Worm (Caenorhabditis elegans) whole organism, young adult: Measurements from ENCODE around the gene sde-2.
A peak's percentile ranks its signal among the peaks of the same experiment; 100 is the strongest.

ENCODE experiments used
- B0261.1 ChIP-seq: sonication (generic microtip); optimal IDR thresholded peaks from 2 replicates; lab custom pipeline; 2016; ENCODE audit warnings: mild to moderate bottlenecking, missing genetic modification characterization, moderate library complexity, missing compliant biosample characterization
- B0336.3 ChIP-seq: fragments of 200-800 bp; sonication (Bioruptor generic); IDR thresholded peaks from 2 replicates; pipeline ENCODE4 v1.3.6; 2022; ENCODE audit warnings: missing genetic modification characterization, missing compliant biosample characterization
- C06A6.2 ChIP-seq: fragments of 200-800 bp; sonication (Bioruptor generic); conservative IDR thresholded peaks from 2 replicates; pipeline ENCODE4 v1.3.6; 2022; ENCODE audit warnings: missing genetic modification characterization, missing compliant biosample characterization
- C17E4.6 ChIP-seq: fragments of 200-800 bp; sonication (Bioruptor generic); IDR thresholded peaks from 2 replicates; pipeline ENCODE4 v1.3.6; 2022; ENCODE audit warnings: missing genetic modification reagents, missing genetic modification characterization, missing compliant biosample characterization
- D2030.7 ChIP-seq: fragments of 200-800 bp; sonication (Bioruptor generic); IDR thresholded peaks from 2 replicates; pipeline ENCODE4 v1.3.6; 2022; ENCODE audit warnings: missing genetic modification reagents, missing genetic modification characterization, missing compliant biosample characterization
- F23B12.7 ChIP-seq: sonication (generic microtip); optimal IDR thresholded peaks from 2 replicates; lab custom pipeline; 2017; ENCODE audit warnings: missing genetic modification characterization, mild to moderate bottlenecking, missing compliant biosample characterization, antibody characterized with exemption, moderate library complexity; ENCODE audit not compliant: insufficient read depth
- F33H1.4 ChIP-seq: fragments of 200-800 bp; sonication (Bioruptor generic); IDR thresholded peaks from 2 replicates; pipeline ENCODE4 v1.3.6; 2022; ENCODE audit warnings: missing genetic modification reagents, missing genetic modification characterization, missing compliant biosample characterization
- F39B2.1 ChIP-seq: fragments of 200-800 bp; sonication (Bioruptor generic); IDR thresholded peaks from 2 replicates; pipeline ENCODE4 v1.3.6; 2022; ENCODE audit warnings: missing genetic modification reagents, missing genetic modification characterization, missing compliant biosample characterization
- F49E8.2 ChIP-seq: sonication (generic microtip); optimal IDR thresholded peaks from 3 replicates; lab custom pipeline; 2017; ENCODE audit warnings: missing genetic modification characterization, mild to moderate bottlenecking, missing compliant biosample characterization, antibody characterized with exemption, moderate library complexity; ENCODE audit not compliant: insufficient read depth
- K11D2.4 ChIP-seq: fragments of 200-800 bp; sonication (Bioruptor generic); IDR thresholded peaks from 2 replicates; pipeline ENCODE4 v1.3.6; 2022; ENCODE audit warnings: missing genetic modification reagents, missing genetic modification characterization, missing compliant biosample characterization
- Y53F4B.3 ChIP-seq: fragments of 200-800 bp; sonication (Bioruptor generic); IDR thresholded peaks from 2 replicates; pipeline ENCODE4 v1.3.6; 2022; ENCODE audit warnings: missing genetic modification reagents, missing genetic modification characterization, missing compliant biosample characterization
- Y53G8AR.9 ChIP-seq: fragments of 200-800 bp; sonication (Bioruptor generic); conservative IDR thresholded peaks from 2 replicates; pipeline ENCODE4 v1.3.6; 2022; ENCODE audit warnings: missing genetic modification reagents, missing genetic modification characterization, missing compliant biosample characterization
- Y56A3A.18 ChIP-seq: fragments of 200-800 bp; sonication (Bioruptor generic); IDR thresholded peaks from 2 replicates; pipeline ENCODE4 v1.3.6; 2022; ENCODE audit warnings: missing genetic modification reagents, missing genetic modification characterization, missing compliant biosample characterization
- aptf-2 ChIP-seq: fragments of 200-800 bp; sonication (Bioruptor generic); conservative IDR thresholded peaks from 2 replicates; pipeline ENCODE4 v1.3.6; 2022; ENCODE audit warnings: missing genetic modification reagents, missing genetic modification characterization, missing compliant biosample characterization
- attf-3 ChIP-seq: fragments of 200-800 bp; sonication (Bioruptor generic); conservative IDR thresholded peaks from 2 replicates; pipeline ENCODE4 v1.3.6; 2022; ENCODE audit warnings: missing genetic modification reagents, missing genetic modification characterization, missing compliant biosample characterization
- attf-6 ChIP-seq: fragments of 200-800 bp; sonication (Bioruptor generic); IDR thresholded peaks from 2 replicates; pipeline ENCODE4 v1.3.6; 2022; ENCODE audit warnings: missing genetic modification reagents, missing genetic modification characterization, missing compliant biosample characterization
- bed-1 ChIP-seq: fragments of 200-800 bp; sonication (Bioruptor generic); IDR thresholded peaks from 2 replicates; pipeline ENCODE4 v1.3.6; 2022; ENCODE audit warnings: missing genetic modification reagents, missing genetic modification characterization, missing compliant biosample characterization
- cebp-1 ChIP-seq, 2 experiments: fragments of 200-800 bp in 1 of 2; sonication (Bioruptor generic) in 1 of 2; sonication (generic microtip) in 1 of 2; IDR thresholded peaks in 1 of 2; optimal IDR thresholded peaks in 1 of 2; 2 replicates each; pipeline versions ENCODE4 v1.3.6 to Lab custom; 2017 to 2022; ENCODE audit warnings: missing compliant biosample characterization in 2 of 2, missing genetic modification characterization in 2 of 2, mild to moderate bottlenecking in 1 of 2, missing genetic modification reagents in 1 of 2, moderate library complexity in 1 of 2
- cebp-2 ChIP-seq: fragments of 200-800 bp; sonication (Bioruptor generic); IDR thresholded peaks from 2 replicates; pipeline ENCODE4 v1.3.6; 2022; ENCODE audit warnings: missing genetic modification characterization, missing compliant biosample characterization
- ceh-91 ChIP-seq: fragments of 200-800 bp; sonication (Bioruptor generic); IDR thresholded peaks from 2 replicates; pipeline ENCODE4 v1.3.6; 2022; ENCODE audit warnings: missing genetic modification reagents, missing genetic modification characterization, missing compliant biosample characterization
- chd-7 ChIP-seq: sonication (generic microtip); optimal IDR thresholded peaks from 2 replicates; lab custom pipeline; 2016; ENCODE audit warnings: mild to moderate bottlenecking, missing genetic modification characterization, moderate library complexity, missing compliant biosample characterization
- dox-1 ChIP-seq: fragments of 200-800 bp; sonication (Bioruptor generic); IDR thresholded peaks from 2 replicates; pipeline ENCODE4 v1.3.6; 2022; ENCODE audit warnings: missing genetic modification reagents, missing genetic modification characterization, missing compliant biosample characterization
- dpl-1 ChIP-seq: fragments of 150-350 bp; optimal IDR thresholded peaks from 2 replicates; lab custom pipeline; 2014; ENCODE audit warnings: missing biosample characterization, missing genetic modification reagents, missing genetic modification characterization
- egl-18 ChIP-seq: fragments of 200-800 bp; sonication (Bioruptor generic); IDR thresholded peaks from 2 replicates; pipeline ENCODE4 v1.3.6; 2022; ENCODE audit warnings: missing genetic modification reagents, missing genetic modification characterization, missing compliant biosample characterization
- egrh-3 ChIP-seq: fragments of 200-800 bp; sonication (Bioruptor generic); IDR thresholded peaks from 2 replicates; pipeline ENCODE4 v1.3.6; 2022; ENCODE audit warnings: missing genetic modification reagents, missing genetic modification characterization, missing compliant biosample characterization
- ekl-4 ChIP-seq: fragments of 200-800 bp; sonication (Bioruptor generic); IDR thresholded peaks from 2 replicates; pipeline ENCODE4 v1.3.6; 2022; ENCODE audit warnings: missing genetic modification reagents, missing genetic modification characterization, missing compliant biosample characterization
- him-1 ChIP-seq: sonication (generic microtip); optimal IDR thresholded peaks from 2 replicates; lab custom pipeline; 2016; ENCODE audit warnings: missing genotype, missing genetic modification reagents, missing genetic modification characterization, missing compliant biosample characterization
- hlh-26 ChIP-seq: fragments of 200-800 bp; sonication (Bioruptor generic); conservative IDR thresholded peaks from 2 replicates; pipeline ENCODE4 v1.3.6; 2022; ENCODE audit warnings: missing genetic modification reagents, missing genetic modification characterization, missing compliant biosample characterization
- hmg-1.2 ChIP-seq: fragments of 200-800 bp; sonication (Bioruptor generic); IDR thresholded peaks from 2 replicates; pipeline ENCODE4 v1.3.6; 2022; ENCODE audit warnings: missing genetic modification reagents, missing genetic modification characterization, missing compliant biosample characterization
- hrde-1 ChIP-seq: sonication (generic microtip); optimal IDR thresholded peaks from 2 replicates; lab custom pipeline; 2016; ENCODE audit warnings: missing genetic modification characterization, mild to moderate bottlenecking, missing compliant biosample characterization, moderate library complexity, missing genotype, missing genetic modification reagents, borderline replicate concordance
- let-607 ChIP-seq, 2 experiments: fragments of 200-800 bp in 1 of 2; sonication (Bioruptor generic) in 1 of 2; sonication (generic microtip) in 1 of 2; optimal IDR thresholded peaks; 2 replicates each; lab custom pipeline; 2016 to 2018; ENCODE audit warnings: mild to moderate bottlenecking in 2 of 2, missing compliant biosample characterization in 2 of 2, missing genetic modification characterization in 2 of 2, moderate library complexity in 2 of 2, missing genotype in 1 of 2
- lin-40 ChIP-seq: sonication (generic microtip); optimal IDR thresholded peaks from 2 replicates; lab custom pipeline; 2016; ENCODE audit warnings: missing genetic modification characterization, mild to moderate bottlenecking, missing compliant biosample characterization, missing genotype, missing genetic modification reagents
- lin-54 ChIP-seq: fragments of 200-800 bp; sonication (Bioruptor generic); optimal IDR thresholded peaks from 2 replicates; lab custom pipeline; 2018; ENCODE audit warnings: mild to moderate bottlenecking, missing genetic modification characterization, missing compliant biosample characterization
- lir-1 ChIP-seq: fragments of 200-800 bp; sonication (Bioruptor generic); conservative IDR thresholded peaks from 2 replicates; pipeline ENCODE4 v1.3.6; 2022; ENCODE audit warnings: missing genetic modification reagents, missing genetic modification characterization, missing compliant biosample characterization
- madf-10 ChIP-seq: sonication (generic microtip); optimal IDR thresholded peaks from 2 replicates; lab custom pipeline; 2016; ENCODE audit warnings: mild to moderate bottlenecking, missing genetic modification characterization, missing compliant biosample characterization
- madf-3 ChIP-seq: fragments of 200-800 bp; sonication (Bioruptor generic); IDR thresholded peaks from 2 replicates; pipeline ENCODE4 v1.3.6; 2022; ENCODE audit warnings: missing genetic modification reagents, missing genetic modification characterization, missing compliant biosample characterization
- mel-28 ChIP-seq: sonication (generic microtip); optimal IDR thresholded peaks from 2 replicates; lab custom pipeline; 2016; ENCODE audit warnings: borderline replicate concordance, mild to moderate bottlenecking, missing genetic modification characterization, missing compliant biosample characterization
- nfyb-1 ChIP-seq: fragments of 200-800 bp; sonication (Bioruptor generic); IDR thresholded peaks from 2 replicates; pipeline ENCODE4 v1.3.6; 2022; ENCODE audit warnings: missing genetic modification reagents, missing genetic modification characterization, missing compliant biosample characterization
- sea-2 ChIP-seq: fragments of 200-800 bp; sonication (Bioruptor generic); IDR thresholded peaks from 2 replicates; pipeline ENCODE4 v1.3.6; 2022; ENCODE audit warnings: missing genetic modification characterization, missing compliant biosample characterization
- snpc-1.3 ChIP-seq: sonication (generic microtip); optimal IDR thresholded peaks from 2 replicates; lab custom pipeline; 2017; ENCODE audit warnings: missing genetic modification characterization, mild to moderate bottlenecking, missing compliant biosample characterization, antibody characterized with exemption, moderate library complexity, missing genotype, missing genetic modification reagents; ENCODE audit not compliant: insufficient read depth
- somi-1 ChIP-seq: fragments of 200-800 bp; sonication (Bioruptor generic); optimal IDR thresholded peaks from 2 replicates; lab custom pipeline; 2018; ENCODE audit warnings: mild to moderate bottlenecking, missing genetic modification characterization, missing compliant biosample characterization
- tbx-9 ChIP-seq: sonication (generic microtip); optimal IDR thresholded peaks from 2 replicates; lab custom pipeline; 2016; ENCODE audit warnings: borderline replicate concordance, missing genetic modification characterization, inconsistent platforms, missing compliant biosample characterization
- tlf-1 ChIP-seq: fragments of 200-800 bp; sonication (Bioruptor generic); optimal IDR thresholded peaks from 2 replicates; lab custom pipeline; 2018; ENCODE audit warnings: mild to moderate bottlenecking, missing genetic modification characterization, missing compliant biosample characterization
- unc-130 ChIP-seq: sonication (generic microtip); optimal IDR thresholded peaks from 2 replicates; lab custom pipeline; 2016; ENCODE audit warnings: missing genetic modification reagents, missing genetic modification characterization, missing compliant biosample characterization
- xnd-1 ChIP-seq: sonication (generic microtip); optimal IDR thresholded peaks from 2 replicates; lab custom pipeline; 2016; ENCODE audit warnings: missing genotype, missing genetic modification reagents, missing genetic modification characterization, missing compliant biosample characterization
- ztf-26 ChIP-seq: sonication (generic microtip); optimal IDR thresholded peaks from 2 replicates; lab custom pipeline; 2017; ENCODE audit warnings: missing genetic modification characterization, missing compliant biosample characterization
- ztf-28 ChIP-seq: fragments of 200-800 bp; sonication (Bioruptor generic); IDR thresholded peaks from 2 replicates; pipeline ENCODE4 v1.3.6; 2022; ENCODE audit warnings: missing genetic modification reagents, missing genetic modification characterization, missing compliant biosample characterization

Gene sde-2

ce11 chrV:13678542-13678941, 51.2 kb downstream of the sde-2 start, which contains the start of the genes tag-65 and ccz-1 (continued):
- TF ChIP-seq dox-1 (GFP tag; lab: Robert Waterston, UW) (peak; percentile 77), dpl-1 (GFP tag; lab: Kevin White, UChicago) (peak; percentile 60), let-607 (tag; optimal IDR thresholded peaks at IDR 0.05; lab: Kevin White, UChicago) (peak in 1 of 2 experiments; percentile 59), F39B2.1 (GFP tag; lab: Robert Waterston, UW) (no peak), Y53G8AR.9 (GFP tag; lab: Robert Waterston, UW) (peak; percentile 87), tlf-1 (GFP tag; lab: Kevin White, UChicago) (peak; percentile 77), cebp-2 (GFP tag; lab: Robert Waterston, UW) (no peak), attf-6 (GFP tag; lab: Robert Waterston, UW) (peak; percentile 59), F23B12.7 (tag; lab: Kevin White, UChicago) (peak; percentile 61), attf-3 (peak; percentile 57; the same call in 1 of the 2 replicates), cebp-1 (GFP tag; IDR thresholded peaks at IDR 0.05; lab: Robert Waterston, UW) (no peak), cebp-1 (tag; optimal IDR thresholded peaks at IDR 0.05; lab: Kevin White, UChicago) (peak; percentile 74), him-1 (tag; lab: Kevin White, UChicago) (peak; percentile 5), snpc-1.3 (no peak), lir-1 (GFP tag; lab: Robert Waterston, UW) (peak; percentile 81), ekl-4 (peak; percentile 84), Y56A3A.18 (peak; percentile 62; the same call in 1 of the 2 replicates), B0261.1 (tag; lab: Kevin White, UChicago) (no peak), F49E8.2 (tag; lab: Kevin White, UChicago) (peak; percentile 32), egrh-3 (no peak), aptf-2 (GFP tag; lab: Robert Waterston, UW) (no peak), B0336.3 (GFP tag; lab: Robert Waterston, UW) (peak; percentile 87), D2030.7 (GFP tag; lab: Robert Waterston, UW) (peak; percentile 46; the same call in 1 of the 2 replicates), chd-7 (tag; lab: Kevin White, UChicago) (no peak), ztf-26 (tag; lab: Kevin White, UChicago) (peak; percentile 30), hrde-1 (tag; lab: Kevin White, UChicago) (no peak), nfyb-1 (GFP tag; lab: Robert Waterston, UW) (peak; percentile 78), tbx-9 (tag; lab: Kevin White, UChicago) (no peak), unc-130 (peak; percentile 44), bed-1 (GFP tag; lab: Robert Waterston, UW) (no peak), C06A6.2 (GFP tag; lab: Robert Waterston, UW) (0 out of 2 replicates have a peak, but pooled peaks have one; percentile 33), F33H1.4 (GFP tag; lab: Robert Waterston, UW) (peak; percentile 70), madf-10 (tag; lab: Kevin White, UChicago) (peak; percentile 43), K11D2.4 (GFP tag; lab: Robert Waterston, UW) (peak; percentile 68; the same call in 1 of the 2 replicates), somi-1 (peak; percentile 29), lin-54 (GFP tag; lab: Kevin White, UChicago) (peak; percentile 89), ceh-91 (GFP tag; lab: Robert Waterston, UW) (0 out of 2 replicates have a peak, but pooled peaks have one; percentile 20), lin-40 (peak; percentile 85), C17E4.6 (GFP tag; lab: Robert Waterston, UW) (no peak), madf-3 (0 out of 2 replicates have a peak, but pooled peaks have one; percentile 60), Y53F4B.3 (GFP tag; lab: Robert Waterston, UW) (no peak), egl-18 (no peak), sea-2 (no peak), hlh-26 (GFP tag; lab: Robert Waterston, UW) (no peak), hmg-1.2 (GFP tag; lab: Robert Waterston, UW) (peak; percentile 98), ztf-28 (no peak), xnd-1 (peak; percentile 68), mel-28 (tag; lab: Kevin White, UChicago) (no peak)
